Worm (Caenorhabditis elegans) whole organism, L3 larva: ENCODE data around the gene B0218.5.

ENCODE experiments used
- ZK546.5 ChIP-seq: sonication (generic microtip); optimal IDR thresholded peaks from 2 replicates; lab custom pipeline; 2017; ENCODE audit warnings: missing biosample characterization, missing genetic modification characterization
- aly-2 ChIP-seq: fragments of 150-350 bp; optimal IDR thresholded peaks from 2 replicates; lab custom pipeline; 2014; ENCODE audit warnings: missing biosample characterization, missing genetic modification characterization
- ama-1 ChIP-seq: fragments of 150-350 bp; optimal IDR thresholded peaks from 2 replicates; lab custom pipeline; 2018
- ceh-16 ChIP-seq: sonication (generic microtip); optimal IDR thresholded peaks from 2 replicates; lab custom pipeline; 2017; ENCODE audit warnings: missing biosample characterization, missing genetic modification characterization
- daf-12 ChIP-seq: fragments of 150-350 bp; optimal IDR thresholded peaks from 2 replicates; lab custom pipeline; 2014; ENCODE audit warnings: missing biosample characterization, missing genetic modification reagents, missing genetic modification characterization
- egl-27 ChIP-seq: sonication (generic microtip); optimal IDR thresholded peaks from 4 replicates; lab custom pipeline; 2017; ENCODE audit warnings: missing biosample characterization, missing genetic modification reagents, missing genetic modification characterization
- egl-5 ChIP-seq: fragments of 150-350 bp; optimal IDR thresholded peaks from 2 replicates; lab custom pipeline; 2017; ENCODE audit warnings: missing biosample characterization, missing genetic modification reagents, missing genetic modification characterization, inconsistent platforms
- elt-1 ChIP-seq: fragments of 150-350 bp; optimal IDR thresholded peaks from 2 replicates; lab custom pipeline; 2014; ENCODE audit warnings: missing biosample characterization, missing genetic modification characterization
- elt-2 ChIP-seq: sonication (generic microtip); optimal IDR thresholded peaks from 2 replicates; lab custom pipeline; 2016; ENCODE audit warnings: missing genetic modification reagents, mild to moderate bottlenecking, missing genetic modification characterization, missing compliant biosample characterization
- elt-3 ChIP-seq, 3 experiments: fragments of 150-350 bp in 1 of 3; sonication (generic microtip) in 2 of 3; optimal IDR thresholded peaks; 2 replicates in 2 of 3; 4 replicates in 1 of 3; lab custom pipeline; 2014 to 2017; ENCODE audit warnings: missing biosample characterization in 3 of 3, missing genetic modification characterization in 3 of 3
- eor-1 ChIP-seq, 2 experiments: fragments of 150-350 bp; optimal IDR thresholded peaks; 2 replicates each; lab custom pipeline; 2014 to 2018; ENCODE audit warnings: missing biosample characterization in 2 of 2, missing genetic modification characterization in 2 of 2
- fos-1 ChIP-seq: fragments of 150-350 bp; optimal IDR thresholded peaks from 2 replicates; lab custom pipeline; 2014; ENCODE audit warnings: missing biosample characterization, missing genetic modification characterization
- jun-1 ChIP-seq: fragments of 150-350 bp; optimal IDR thresholded peaks from 2 replicates; lab custom pipeline; 2014; ENCODE audit warnings: missing biosample characterization, missing genetic modification reagents, missing genetic modification characterization
- lin-15B ChIP-seq: fragments of 150-350 bp; optimal IDR thresholded peaks from 2 replicates; lab custom pipeline; 2014; ENCODE audit warnings: missing biosample characterization, missing genetic modification characterization
- lin-39 ChIP-seq: fragments of 150-350 bp; optimal IDR thresholded peaks from 2 replicates; lab custom pipeline; 2018; ENCODE audit warnings: missing biosample characterization, missing genetic modification reagents, missing genetic modification characterization
- lsy-12 ChIP-seq: sonication (generic microtip); optimal IDR thresholded peaks from 2 replicates; lab custom pipeline; 2016; ENCODE audit warnings: mild to moderate bottlenecking, missing genetic modification characterization, missing compliant biosample characterization
- mdl-1 ChIP-seq: fragments of 150-350 bp; optimal IDR thresholded peaks from 2 replicates; lab custom pipeline; 2014; ENCODE audit warnings: missing biosample characterization, missing genetic modification characterization
- mml-1 ChIP-seq: fragments of 150-350 bp; sonication (generic microtip); optimal IDR thresholded peaks from 3 replicates; lab custom pipeline; 2014; ENCODE audit warnings: missing biosample characterization, missing genetic modification characterization
- nhr-11 ChIP-seq: fragments of 150-350 bp; optimal IDR thresholded peaks from 2 replicates; lab custom pipeline; 2014; ENCODE audit warnings: missing biosample characterization, missing genetic modification characterization
- nhr-12 ChIP-seq: fragments of 150-350 bp; optimal IDR thresholded peaks from 2 replicates; lab custom pipeline; 2014; ENCODE audit warnings: missing biosample characterization, missing genetic modification characterization
- nhr-237 ChIP-seq: fragments of 150-350 bp; optimal IDR thresholded peaks from 2 replicates; lab custom pipeline; 2014; ENCODE audit warnings: missing biosample characterization, missing genetic modification characterization
- nhr-25 ChIP-seq: sonication (generic microtip); optimal IDR thresholded peaks from 2 replicates; lab custom pipeline; 2017; ENCODE audit warnings: missing biosample characterization, missing genetic modification characterization
- nhr-43 ChIP-seq: sonication (generic microtip); optimal IDR thresholded peaks from 2 replicates; lab custom pipeline; 2016; ENCODE audit warnings: mild to moderate bottlenecking, missing genetic modification characterization, missing compliant biosample characterization; ENCODE audit not compliant: poor library complexity, severe bottlenecking
- nhr-76 ChIP-seq: fragments of 150-350 bp; sonication (generic microtip); optimal IDR thresholded peaks from 5 replicates; lab custom pipeline; 2014; ENCODE audit warnings: missing biosample characterization, missing genetic modification characterization
- nhr-77 ChIP-seq: fragments of 150-350 bp; optimal IDR thresholded peaks from 2 replicates; lab custom pipeline; 2014; ENCODE audit warnings: missing biosample characterization, missing genetic modification characterization
- pha-4 ChIP-seq: fragments of 150-350 bp; optimal IDR thresholded peaks from 2 replicates; lab custom pipeline; 2014; ENCODE audit warnings: missing biosample characterization, missing genetic modification reagents, missing genetic modification characterization
- pqm-1 ChIP-seq: fragments of 150-350 bp; optimal IDR thresholded peaks from 2 replicates; lab custom pipeline; 2017; ENCODE audit warnings: missing biosample characterization, missing genetic modification characterization, inconsistent platforms
- sea-2 ChIP-seq: fragments of 150-350 bp; sonication (generic microtip); optimal IDR thresholded peaks from 4 replicates; lab custom pipeline; 2014; ENCODE audit warnings: missing biosample characterization, missing genetic modification reagents, missing genetic modification characterization
- snpc-4 ChIP-seq: fragments of 150-350 bp; optimal IDR thresholded peaks from 2 replicates; lab custom pipeline; 2014; ENCODE audit warnings: missing biosample characterization, missing genetic modification characterization
- tbx-2 ChIP-seq: sonication (generic microtip); optimal IDR thresholded peaks from 2 replicates; lab custom pipeline; 2016; ENCODE audit warnings: mild to moderate bottlenecking, missing genetic modification characterization, missing compliant biosample characterization
- unc-62 ChIP-seq: fragments of 150-350 bp; sonication (generic microtip); optimal IDR thresholded peaks from 4 replicates; lab custom pipeline; 2014; ENCODE audit warnings: missing biosample characterization, missing genetic modification reagents, missing genetic modification characterization
- ztf-11 ChIP-seq: fragments of 150-350 bp; optimal IDR thresholded peaks from 2 replicates; lab custom pipeline; 2014; ENCODE audit warnings: missing biosample characterization, missing genetic modification characterization
- ztf-4 ChIP-seq: fragments of 150-350 bp; optimal IDR thresholded peaks from 2 replicates; lab custom pipeline; 2014; ENCODE audit warnings: missing biosample characterization, missing genetic modification characterization

Gene B0218.5

ce11 chrIV:8169674-8170073, 12.6 kb upstream of the B0218.5 start, which contains the start of gene C07G1.15:
Gene C07G1.15, plus strand, starts transcription at chrIV:8169974.
- TF ChIP-seq unc-62 (GFP tag; lab: Kevin White, UChicago) = no peak
- TF ChIP-seq pqm-1 = no peak
- no peak for TF ChIP-seq fos-1
- no peak for TF ChIP-seq egl-27 (tag; lab: Kevin White, UChicago)
- no peak for TF ChIP-seq lin-39 (tag; lab: Kevin White, UChicago)
- TF ChIP-seq aly-2 (tag; lab: Kevin White, UChicago) = no peak

- peak; percentile 23 for TF ChIP-seq elt-2 (tag; lab: Kevin White, UChicago)
- no peak for TF ChIP-seq lin-15B (tag; lab: Kevin White, UChicago)
Observed at ce11 chrIV:8168660-8169059, 11.6 kb upstream of the B0218.5 start, which contains the start of gene clec-52. Gene clec-52, minus strand, starts transcription at chrIV:8168760.

ce11 chrIV:8165950-8166349, 8.9 kb upstream of the B0218.5 start, which contains the start of gene B0218.7:
Gene B0218.7, minus strand, starts transcription at chrIV:8166050.
- TF ChIP-seq egl-27 (tag; lab: Kevin White, UChicago) = no peak
- no peak for TF ChIP-seq mml-1 (tag; lab: Kevin White, UChicago)
- no peak for TF ChIP-seq tbx-2
- no peak for TF ChIP-seq aly-2 (tag; lab: Kevin White, UChicago)
- TF ChIP-seq daf-12 = no peak
- TF ChIP-seq nhr-12 (tag; lab: Kevin White, UChicago) = no peak
- TF ChIP-seq nhr-77 (tag; lab: Kevin White, UChicago) = no peak
- no peak for TF ChIP-seq ztf-11 (tag; lab: Kevin White, UChicago)
- TF ChIP-seq sea-2 (GFP tag; lab: Kevin White, UChicago) = no peak
- TF ChIP-seq, all 47 proteins: peak for 0

ce11 chrIV:8164515-8164914, 7.5 kb upstream of the B0218.5 start:
- no peak for TF ChIP-seq elt-1
- TF ChIP-seq nhr-43 (tag; lab: Kevin White, UChicago) = no peak
- no peak for TF ChIP-seq ama-1 (lab: Kevin White, UChicago)
- TF ChIP-seq egl-5 (tag; lab: Kevin White, UChicago) = no peak
- no peak for TF ChIP-seq ceh-16 (tag; lab: Kevin White, UChicago)
- TF ChIP-seq lsy-12 (tag; lab: Kevin White, UChicago) = no peak
- TF ChIP-seq sea-2 (GFP tag; lab: Kevin White, UChicago) = no peak

ce11 chrIV:8163687-8164086, 6.6 kb upstream of the B0218.5 start, which contains the start of gene clec-51:
Gene clec-51, minus strand, starts transcription at chrIV:8163800.
- peak; percentile 47 for TF ChIP-seq jun-1 (tag; lab: Kevin White, UChicago)
- TF ChIP-seq elt-2 (tag; lab: Kevin White, UChicago) = peak; percentile 90
- no peak for TF ChIP-seq lin-15B (tag; lab: Kevin White, UChicago)
- peak; percentile 88 for TF ChIP-seq pqm-1
- TF ChIP-seq pha-4 (tag; lab: Kevin White, UChicago) = peak; percentile 22
- no peak for TF ChIP-seq tbx-2

- peak; percentile 66 for TF ChIP-seq elt-2 (tag; lab: Kevin White, UChicago)
- no peak for TF ChIP-seq ama-1 (lab: Kevin White, UChicago)
- TF ChIP-seq pqm-1 = peak; percentile 59
- TF ChIP-seq jun-1 (tag; lab: Kevin White, UChicago) = no peak
- no peak for TF ChIP-seq fos-1
Observed at ce11 chrIV:8161774-8162173, 4.7 kb upstream of the B0218.5 start.

ce11 chrIV:8159995-8160394, 2.9 kb upstream of the B0218.5 start:
- peak; percentile 59 for TF ChIP-seq elt-2 (tag; lab: Kevin White, UChicago)
- TF ChIP-seq mdl-1 (tag; lab: Kevin White, UChicago) = no peak
- TF ChIP-seq ZK546.5 = no peak

- TF ChIP-seq lin-39 (tag; lab: Kevin White, UChicago) (no peak), eor-1 (tag; optimal IDR thresholded peaks at IDR 0.05; lab: Kevin White, UChicago) (no peak), elt-1 (no peak), nhr-237 (tag; lab: Kevin White, UChicago) (no peak), ZK546.5 (no peak), nhr-11 (no peak), elt-2 (tag; lab: Kevin White, UChicago) (no peak), aly-2 (tag; lab: Kevin White, UChicago) (no peak), nhr-43 (tag; lab: Kevin White, UChicago) (no peak), nhr-25 (tag; lab: Kevin White, UChicago) (no peak), ceh-16 (tag; lab: Kevin White, UChicago) (no peak), sea-2 (GFP tag; lab: Kevin White, UChicago) (no peak), nhr-12 (tag; lab: Kevin White, UChicago) (no peak), lin-15B (tag; lab: Kevin White, UChicago) (no peak), unc-62 (GFP tag; lab: Kevin White, UChicago) (no peak), ztf-4 (no peak), snpc-4 (tag; lab: Kevin White, UChicago) (no peak), elt-3 (tag; optimal IDR thresholded peaks at IDR 0.05; lab: Kevin White, UChicago) (no peak), nhr-76 (tag; lab: Kevin White, UChicago) (no peak)
Observed at ce11 chrIV:8159087-8159486, 2.0 kb upstream of the B0218.5 start, which contains the start of gene faah-1. Gene faah-1, plus strand, starts transcription at chrIV:8159387.
